Fruit fly (Drosophila melanogaster): ENCODE measurements around the gene CG11663.

- TF ChIP-seq pan (optimal IDR thresholded peaks at IDR 0.05) (no peak), psq (optimal IDR thresholded peaks at IDR 0.05) (no peak), Dll (optimal IDR thresholded peaks at IDR 0.05) (no peak), CG8478 (optimal IDR thresholded peaks at IDR 0.05) (no peak), EcR (GFP tag; optimal IDR thresholded peaks at IDR 0.05) (no peak), usp (GFP tag; optimal IDR thresholded peaks at IDR 0.05) (no peak)
Measured at dm6 chrX:862308-862707, 32.0 kb upstream of the CG11663 start, which contains the start of gene CG14634.

Measured in whole organism.